Worm (Caenorhabditis elegans) whole organism, L2 larva: Measurements from ENCODE around the gene pqn-83.

Experiments
- C34F6.9 ChIP-seq: fragments of 150-350 bp; optimal IDR thresholded peaks from 2 replicates; lab custom pipeline; 2014; ENCODE audit warnings: missing biosample characterization, missing genetic modification characterization
- F13H6.1 ChIP-seq: sonication (generic microtip); optimal IDR thresholded peaks from 2 replicates; lab custom pipeline; 2016; ENCODE audit warnings: missing genetic modification characterization, missing compliant biosample characterization
- R02D3.7 ChIP-seq: fragments of 150-350 bp; optimal IDR thresholded peaks from 2 replicates; lab custom pipeline; 2014; ENCODE audit warnings: missing biosample characterization, missing genetic modification characterization
- ZK546.5 ChIP-seq: sonication (generic microtip); optimal IDR thresholded peaks from 2 replicates; lab custom pipeline; 2017; ENCODE audit warnings: missing biosample characterization, missing genetic modification characterization
- alr-1 ChIP-seq: fragments of 150-350 bp; optimal IDR thresholded peaks from 2 replicates; lab custom pipeline; 2014; ENCODE audit warnings: missing biosample characterization, missing genetic modification characterization
- aly-2 ChIP-seq: fragments of 150-350 bp; optimal IDR thresholded peaks from 2 replicates; lab custom pipeline; 2014; ENCODE audit warnings: missing biosample characterization, missing genetic modification characterization
- ama-1 ChIP-seq: fragments of 150-350 bp; optimal IDR thresholded peaks from 2 replicates; lab custom pipeline; 2018; ENCODE audit warnings: inconsistent platforms
- blmp-1 ChIP-seq: sonication (generic microtip); optimal IDR thresholded peaks from 2 replicates; lab custom pipeline; 2017; ENCODE audit warnings: missing genetic modification characterization, mild to moderate bottlenecking, missing compliant biosample characterization, antibody characterized with exemption, moderate library complexity; ENCODE audit not compliant: insufficient read depth
- ceh-16 ChIP-seq: fragments of 150-350 bp; optimal IDR thresholded peaks from 2 replicates; lab custom pipeline; 2014; ENCODE audit warnings: missing biosample characterization, missing genetic modification characterization
- ceh-82 ChIP-seq: fragments of 150-350 bp; optimal IDR thresholded peaks from 2 replicates; lab custom pipeline; 2014; ENCODE audit warnings: missing biosample characterization, missing genetic modification characterization
- crh-2 ChIP-seq: sonication (generic microtip); optimal IDR thresholded peaks from 2 replicates; lab custom pipeline; 2017; ENCODE audit warnings: missing biosample characterization, missing genetic modification characterization
- dmd-4 ChIP-seq: sonication (generic microtip); optimal IDR thresholded peaks from 2 replicates; lab custom pipeline; 2017; ENCODE audit warnings: missing biosample characterization, missing genetic modification characterization
- egl-27 ChIP-seq: sonication (generic microtip); optimal IDR thresholded peaks from 3 replicates; lab custom pipeline; 2017; ENCODE audit warnings: missing biosample characterization, missing genetic modification reagents, missing genetic modification characterization
- elt-3 ChIP-seq: sonication (generic microtip); optimal IDR thresholded peaks from 2 replicates; lab custom pipeline; 2017; ENCODE audit warnings: missing biosample characterization, missing genetic modification characterization
- lin-13 ChIP-seq: fragments of 150-350 bp; optimal IDR thresholded peaks from 2 replicates; lab custom pipeline; 2014; ENCODE audit warnings: missing biosample characterization, missing genetic modification reagents, missing genetic modification characterization
- lin-39 ChIP-seq: fragments of 150-350 bp; optimal IDR thresholded peaks from 2 replicates; lab custom pipeline; 2014; ENCODE audit warnings: missing biosample characterization, missing genetic modification reagents, missing genetic modification characterization
- mdl-1 ChIP-seq, 2 experiments: fragments of 150-350 bp in 1 of 2; sonication (generic microtip) in 1 of 2; optimal IDR thresholded peaks; 2 replicates each; lab custom pipeline; 2017; ENCODE audit warnings: missing biosample characterization in 2 of 2, missing genetic modification characterization in 2 of 2
- nhr-11 ChIP-seq: fragments of 150-350 bp; optimal IDR thresholded peaks from 2 replicates; lab custom pipeline; 2014; ENCODE audit warnings: missing biosample characterization, missing genetic modification characterization
- nhr-12 ChIP-seq: fragments of 150-350 bp; optimal IDR thresholded peaks from 2 replicates; lab custom pipeline; 2014; ENCODE audit warnings: missing biosample characterization, missing genetic modification characterization
- nhr-129 ChIP-seq: fragments of 150-350 bp; optimal IDR thresholded peaks from 2 replicates; lab custom pipeline; 2014; ENCODE audit warnings: missing biosample characterization, missing genetic modification characterization
- nhr-21 ChIP-seq: fragments of 150-350 bp; optimal IDR thresholded peaks from 2 replicates; lab custom pipeline; 2014; ENCODE audit warnings: missing biosample characterization, missing genetic modification characterization
- nhr-23 ChIP-seq: fragments of 150-350 bp; optimal IDR thresholded peaks from 2 replicates; lab custom pipeline; 2014; ENCODE audit warnings: missing biosample characterization, missing genetic modification reagents, missing genetic modification characterization
- nhr-25 ChIP-seq: fragments of 150-350 bp; sonication (generic microtip); optimal IDR thresholded peaks from 3 replicates; lab custom pipeline; 2014; ENCODE audit warnings: missing biosample characterization, missing genetic modification characterization
- nhr-6 ChIP-seq: fragments of 150-350 bp; optimal IDR thresholded peaks from 2 replicates; lab custom pipeline; 2014; ENCODE audit warnings: missing biosample characterization, missing genetic modification characterization
- peb-1 ChIP-seq: fragments of 150-350 bp; optimal IDR thresholded peaks from 2 replicates; lab custom pipeline; 2014; ENCODE audit warnings: missing biosample characterization, missing genetic modification characterization
- sem-4 ChIP-seq: fragments of 150-350 bp; optimal IDR thresholded peaks from 2 replicates; lab custom pipeline; 2014; ENCODE audit warnings: missing biosample characterization, missing genetic modification reagents, missing genetic modification characterization
- skn-1 ChIP-seq: sonication (generic microtip); optimal IDR thresholded peaks from 2 replicates; lab custom pipeline; 2017; ENCODE audit warnings: missing biosample characterization, missing genetic modification characterization
- sma-3 ChIP-seq: sonication (generic microtip); optimal IDR thresholded peaks from 2 replicates; lab custom pipeline; 2016; ENCODE audit warnings: missing genetic modification reagents, missing genetic modification characterization, missing compliant biosample characterization
- sma-9 ChIP-seq, 2 experiments: fragments of 150-350 bp in 1 of 2; sonication (generic microtip) in 1 of 2; optimal IDR thresholded peaks; 2 replicates each; lab custom pipeline; 2014 to 2016; ENCODE audit warnings: missing genetic modification characterization in 2 of 2, mild to moderate bottlenecking in 1 of 2, missing biosample characterization in 1 of 2, missing compliant biosample characterization in 1 of 2, missing genetic modification reagents in 1 of 2, moderate library complexity in 1 of 2
- snpc-4 ChIP-seq: fragments of 150-350 bp; optimal IDR thresholded peaks from 2 replicates; lab custom pipeline; 2014; ENCODE audit warnings: missing biosample characterization, missing genetic modification characterization
- unc-39 ChIP-seq: fragments of 150-350 bp; optimal IDR thresholded peaks from 2 replicates; lab custom pipeline; 2014; ENCODE audit warnings: missing biosample characterization, missing genetic modification characterization
- unc-55 ChIP-seq: fragments of 150-350 bp; sonication (generic microtip); optimal IDR thresholded peaks from 3 replicates; lab custom pipeline; 2014; ENCODE audit warnings: missing biosample characterization, missing genetic modification reagents, missing genetic modification characterization
- ztf-1 ChIP-seq: fragments of 200-800 bp; sonication (Bioruptor generic); conservative IDR thresholded peaks from 2 replicates; pipeline ENCODE4 v1.3.6; 2022; ENCODE audit warnings: missing genetic modification characterization, missing compliant biosample characterization
- ztf-11 ChIP-seq: sonication (generic microtip); optimal IDR thresholded peaks from 2 replicates; lab custom pipeline; 2017; ENCODE audit warnings: missing biosample characterization, missing genetic modification characterization
- ztf-4 ChIP-seq: fragments of 150-350 bp; optimal IDR thresholded peaks from 2 replicates; lab custom pipeline; 2014; ENCODE audit warnings: missing biosample characterization, missing genetic modification characterization

The pqn-83 gene

DNA sequence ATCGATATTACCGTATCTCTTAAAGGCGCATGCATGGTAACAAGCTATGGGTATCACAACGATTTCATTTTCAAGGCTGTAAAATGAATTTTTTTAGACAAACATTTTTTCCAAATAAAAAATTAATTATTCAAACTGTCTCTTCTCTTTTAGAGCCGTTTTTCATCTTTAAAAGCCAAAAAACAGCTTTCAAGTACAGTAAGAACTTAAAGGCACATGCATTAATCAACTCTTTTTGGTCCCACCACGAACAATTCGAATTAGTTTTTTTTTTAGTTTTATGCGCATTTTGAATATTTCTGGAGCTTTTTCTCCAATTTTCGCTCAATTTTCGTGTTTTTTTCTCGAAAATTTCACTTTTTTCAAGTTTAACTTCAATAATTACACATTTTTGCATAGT, 5.1 kb upstream of the pqn-83 start:
- TF ChIP-seq unc-39 (tag; lab: Kevin White, UChicago) (no peak), ztf-1 (GFP tag; lab: Robert Waterston, UW) (no peak), nhr-129 (tag; lab: Kevin White, UChicago) (no peak), ama-1 (lab: Kevin White, UChicago) (no peak), ztf-11 (tag; lab: Kevin White, UChicago) (no peak), nhr-12 (tag; lab: Kevin White, UChicago) (no peak), lin-13 (GFP tag; lab: Kevin White, UChicago) (no peak), lin-39 (tag; lab: Kevin White, UChicago) (no peak), F13H6.1 (tag; lab: Kevin White, UChicago) (no peak), sem-4 (tag; lab: Kevin White, UChicago) (no peak), nhr-6 (tag; lab: Kevin White, UChicago) (no peak), alr-1 (tag; lab: Kevin White, UChicago) (no peak), peb-1 (no peak), ceh-82 (tag; lab: Kevin White, UChicago) (no peak), ZK546.5 (tag; lab: Kevin White, UChicago) (no peak), ceh-16 (no peak), ztf-4 (no peak), R02D3.7 (tag; lab: Kevin White, UChicago) (no peak), C34F6.9 (tag; lab: Kevin White, UChicago) (no peak)

DNA sequence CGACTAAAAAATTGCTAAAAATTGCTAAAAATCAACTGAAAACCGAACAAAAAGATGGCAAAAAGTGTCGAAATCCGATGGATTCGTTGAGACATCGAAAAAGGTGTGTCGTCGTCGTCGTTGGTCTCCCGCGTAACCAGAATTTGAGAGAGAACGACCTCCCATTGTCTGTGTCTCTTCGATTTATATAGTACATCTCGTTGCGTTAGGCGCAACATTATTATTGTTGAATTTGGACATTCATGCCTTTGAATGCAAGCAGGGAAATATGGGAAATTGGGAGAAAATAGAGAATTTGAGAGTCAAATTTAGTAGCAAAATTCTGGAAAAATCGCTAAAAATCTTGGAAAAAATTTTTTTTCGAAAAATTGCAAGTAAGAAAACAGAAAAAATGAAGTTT, 4.7 kb upstream of the pqn-83 start:
- TF ChIP-seq nhr-11 (no peak), nhr-129 (tag; lab: Kevin White, UChicago) (no peak), ztf-11 (tag; lab: Kevin White, UChicago) (no peak), alr-1 (tag; lab: Kevin White, UChicago) (no peak), ceh-16 (no peak)

DNA sequence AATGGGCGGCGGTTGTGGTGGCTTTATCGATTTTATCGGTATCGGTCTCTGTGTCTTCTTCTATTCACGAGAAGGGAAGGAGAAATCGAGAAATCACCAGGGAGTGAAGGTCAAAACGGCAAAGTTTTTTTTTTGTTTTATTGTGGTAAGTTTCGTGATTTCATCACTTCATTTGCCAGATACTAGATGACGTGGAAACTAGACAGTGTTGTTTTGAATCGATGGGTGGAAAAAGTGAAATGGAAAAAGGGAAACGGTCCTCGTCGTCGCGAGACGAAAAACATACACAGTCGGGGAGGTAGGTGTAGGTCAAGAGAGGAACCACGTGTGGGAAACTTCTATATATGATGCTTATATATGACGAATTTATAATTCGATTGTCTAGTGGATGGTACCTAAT, 1.8 kb upstream of the pqn-83 start:
- TF ChIP-seq nhr-25 (tag; lab: Kevin White, UChicago) (peak; percentile 58), nhr-21 (tag; lab: Kevin White, UChicago) (no peak), lin-13 (GFP tag; lab: Kevin White, UChicago) (no peak), nhr-23 (tag; lab: Kevin White, UChicago) (no peak), sma-9 (GFP tag; optimal IDR thresholded peaks at IDR 0.05; lab: Kevin White, UChicago) (no peak), sma-9 (tag; optimal IDR thresholded peaks at IDR 0.05; lab: Kevin White, UChicago) (no peak), dmd-4 (tag; lab: Kevin White, UChicago) (no peak), nhr-129 (tag; lab: Kevin White, UChicago) (peak; percentile 81), blmp-1 (tag; lab: Kevin White, UChicago) (peak; percentile 94), mdl-1 (tag; optimal IDR thresholded peaks at IDR 0.05; lab: Kevin White, UChicago) (no peak), crh-2 (tag; lab: Kevin White, UChicago) (peak; percentile 79), sma-3 (GFP tag; lab: Kevin White, UChicago) (peak; percentile 62), egl-27 (tag; lab: Kevin White, UChicago) (no peak)

DNA sequence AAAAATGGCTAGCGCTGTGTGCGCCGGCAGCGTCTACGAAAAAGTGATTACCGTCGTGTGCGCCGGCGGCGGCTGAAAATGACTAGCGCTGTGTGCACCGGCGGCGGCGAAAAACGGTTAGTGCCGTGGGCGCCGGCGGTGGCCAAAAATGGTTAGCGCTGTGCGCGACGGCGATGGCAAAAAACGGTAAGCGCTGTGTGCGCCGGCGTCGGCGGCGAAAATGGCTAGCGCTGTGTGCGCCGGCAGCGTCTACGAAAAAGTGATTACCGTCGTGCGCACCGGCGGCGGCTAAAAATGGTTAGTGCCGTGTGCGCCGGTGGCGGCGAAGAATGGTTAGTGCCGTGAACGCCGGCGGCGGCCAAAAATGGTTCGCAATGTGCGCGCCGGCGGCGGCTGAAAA, 6.9 kb downstream of the pqn-83 start:
- TF ChIP-seq snpc-4 (no peak), sma-3 (GFP tag; lab: Kevin White, UChicago) (no peak), nhr-6 (tag; lab: Kevin White, UChicago) (no peak), egl-27 (tag; lab: Kevin White, UChicago) (no peak), ceh-16 (no peak), ceh-82 (tag; lab: Kevin White, UChicago) (no peak), ztf-11 (tag; lab: Kevin White, UChicago) (no peak), nhr-11 (no peak), aly-2 (tag; lab: Kevin White, UChicago) (no peak), elt-3 (tag; lab: Kevin White, UChicago) (no peak), nhr-21 (tag; lab: Kevin White, UChicago) (no peak), ztf-1 (GFP tag; lab: Robert Waterston, UW) (no peak), alr-1 (tag; lab: Kevin White, UChicago) (no peak)

DNA sequence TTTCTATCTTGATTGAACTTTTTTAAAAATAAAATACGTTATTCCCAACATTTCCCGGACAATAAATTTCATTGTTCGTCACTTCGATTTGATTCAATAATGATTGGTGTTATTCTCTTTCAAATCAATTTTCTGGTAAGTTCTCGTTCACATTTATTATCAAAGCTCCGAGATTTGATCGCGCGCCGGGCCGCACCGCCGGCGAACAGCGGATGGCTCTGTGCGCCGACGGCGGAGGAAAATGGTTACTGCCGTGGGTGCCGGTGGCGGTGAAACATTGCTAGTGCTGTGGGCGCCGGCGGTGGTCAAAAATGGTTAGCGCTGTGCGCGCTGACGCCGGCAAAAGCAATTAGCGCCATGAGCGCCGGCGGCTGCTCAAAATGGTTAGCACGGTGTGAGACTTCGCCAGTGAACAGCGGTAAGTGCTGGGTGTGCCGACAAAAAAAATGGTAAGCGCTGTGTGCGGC, 8.2 kb downstream of the pqn-83 start, which contains the start of gene Y39E4B.13:
TSS of gene Y39E4B.13 (plus strand) at position 51 of the 467 bp plus-strand sequence.
- no peak for TF ChIP-seq sma-9 (GFP tag; optimal IDR thresholded peaks at IDR 0.05; lab: Kevin White, UChicago)
- TF ChIP-seq sma-9 (tag; optimal IDR thresholded peaks at IDR 0.05; lab: Kevin White, UChicago), result no peak
- no peak for TF ChIP-seq crh-2 (tag; lab: Kevin White, UChicago)
- no peak for TF ChIP-seq nhr-23 (tag; lab: Kevin White, UChicago)
- TF ChIP-seq egl-27 (tag; lab: Kevin White, UChicago), result no peak
- no peak for TF ChIP-seq skn-1 (tag; lab: Kevin White, UChicago)
- no peak for TF ChIP-seq ama-1 (lab: Kevin White, UChicago)
- no peak for TF ChIP-seq ZK546.5 (tag; lab: Kevin White, UChicago)
- no peak for TF ChIP-seq sma-3 (GFP tag; lab: Kevin White, UChicago)
- TF ChIP-seq unc-55, result no peak
- TF ChIP-seq ceh-16, result no peak
